Worm (Caenorhabditis elegans): ENCODE results near the gene Y47G7B.2.

The Y47G7B.2 gene

DNA sequence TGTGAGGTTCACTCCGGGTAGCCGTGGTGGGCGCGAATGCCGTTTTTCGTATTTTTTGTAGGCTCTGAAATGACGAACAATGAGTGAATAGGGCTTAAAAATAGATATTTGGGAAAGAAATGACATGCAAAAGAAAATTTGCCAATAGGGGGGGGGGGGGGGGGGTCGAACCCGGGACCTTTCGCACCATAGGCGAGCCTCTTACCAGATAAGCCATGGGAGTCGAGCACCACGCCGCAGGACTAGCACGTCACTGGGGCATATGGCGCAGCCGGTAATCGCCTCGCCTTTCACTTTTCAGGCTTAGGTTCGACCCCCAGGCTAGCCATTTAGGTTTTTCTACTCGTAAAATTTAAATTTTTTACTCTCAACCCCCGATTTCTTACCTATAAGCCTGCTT, 11.4 kb upstream of the Y47G7B.2 start:
- TF ChIP-seq lir-3 (tag; optimal IDR thresholded peaks at IDR 0.05; ENCODE audit: poor library complexity) (no peak), nhr-19 (GFP tag; conservative IDR thresholded peaks at IDR 0.05) (no peak), fkh-8 (tag; optimal IDR thresholded peaks at IDR 0.05) (no peak), nhr-85 (tag) (no peak), unc-86 (tag; optimal IDR thresholded peaks at IDR 0.05) (no peak)

DNA sequence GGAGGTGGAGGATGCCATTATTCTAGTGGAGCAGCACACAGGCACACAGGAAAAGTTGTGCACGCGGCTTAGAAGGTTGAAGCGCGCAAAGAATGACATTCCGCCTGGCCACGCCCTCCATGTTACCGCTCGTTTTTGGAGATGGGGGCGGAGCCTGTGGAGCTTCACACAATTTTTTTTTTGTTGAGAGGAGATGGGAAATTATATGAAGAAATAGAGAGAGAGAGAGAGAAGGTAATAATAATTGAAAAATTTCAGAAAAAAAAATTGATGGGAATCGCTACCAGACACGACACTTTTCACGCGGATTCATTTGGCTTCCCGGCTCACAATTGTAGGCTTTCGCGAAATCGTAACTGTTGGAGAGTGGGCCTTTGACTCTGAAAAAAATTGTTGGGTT, 9.5 kb upstream of the Y47G7B.2 start, which contains the start of gene T05A8.3:
Gene T05A8.3 (minus strand): TSS at position 101 of the 400 bp plus-strand sequence.
- TF ChIP-seq nhr-28 (tag; optimal IDR thresholded peaks at IDR 0.05) (no peak), blmp-1 (tag; optimal IDR thresholded peaks at IDR 0.05) (no peak), zip-4 (GFP tag; optimal IDR thresholded peaks at IDR 0.05) (no peak), ama-1 (optimal IDR thresholded peaks at IDR 0.05) (no peak), ztf-11 (tag; optimal IDR thresholded peaks at IDR 0.05) (no peak), rnt-1 (tag; optimal IDR thresholded peaks at IDR 0.05) (no peak), ztf-4 (tag; optimal IDR thresholded peaks at IDR 0.05) (no peak), nhr-20 (tag; optimal IDR thresholded peaks at IDR 0.05) (no peak), nhr-71 (tag; optimal IDR thresholded peaks at IDR 0.05) (no peak), dpl-1 (GFP tag; optimal IDR thresholded peaks at IDR 0.05) (no peak), dsc-1 (tag; optimal IDR thresholded peaks at IDR 0.05) (no peak), C34B4.2 (tag; optimal IDR thresholded peaks at IDR 0.05) (no peak), nhr-76 (tag; optimal IDR thresholded peaks at IDR 0.05) (no peak), vab-15 (tag; optimal IDR thresholded peaks at IDR 0.05) (no peak), aha-1 (tag; optimal IDR thresholded peaks at IDR 0.05) (no peak), fkh-8 (tag; optimal IDR thresholded peaks at IDR 0.05) (no peak), unc-62 (GFP tag; optimal IDR thresholded peaks at IDR 0.05) (no peak), nhr-12 (tag; optimal IDR thresholded peaks at IDR 0.05) (no peak), zag-1 (tag; optimal IDR thresholded peaks at IDR 0.05) (no peak)

DNA sequence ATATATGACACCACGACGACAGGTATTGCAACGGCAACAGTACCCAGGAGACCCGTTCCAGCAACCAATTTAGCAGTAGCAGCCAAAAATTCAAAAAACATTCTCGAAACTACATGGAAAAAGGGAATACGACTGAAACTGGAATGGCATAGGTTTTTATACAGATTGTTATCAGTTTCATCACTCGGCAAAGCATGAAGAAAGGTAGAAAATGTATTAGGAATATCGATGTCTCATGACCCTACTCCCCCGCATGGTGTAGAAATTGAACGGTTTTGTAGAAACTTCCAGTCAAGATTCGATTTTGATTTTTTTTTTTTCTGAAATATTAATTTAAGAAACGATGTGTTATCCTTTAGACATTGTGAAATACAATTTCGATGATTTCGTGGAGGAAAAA, 3.1 kb upstream of the Y47G7B.2 start, which contains the start of gene T05A8.2:
Gene T05A8.2 (minus strand): TSS at position 101 of the 400 bp plus-strand sequence.
- TF ChIP-seq ztf-11 (tag; optimal IDR thresholded peaks at IDR 0.05), result no peak
- TF ChIP-seq sox-4 (tag; optimal IDR thresholded peaks at IDR 0.05), result no peak
- TF ChIP-seq aha-1 (tag; optimal IDR thresholded peaks at IDR 0.05), result no peak
- no peak for TF ChIP-seq ceh-63 (GFP tag; optimal IDR thresholded peaks at IDR 0.05)
- no peak for TF ChIP-seq sup-37 (GFP tag; optimal IDR thresholded peaks at IDR 0.05)
- TF ChIP-seq C04F5.9 (tag; optimal IDR thresholded peaks at IDR 0.05), result no peak
- TF ChIP-seq C16A3.4 (tag; optimal IDR thresholded peaks at IDR 0.05), result no peak
- TF ChIP-seq lin-39 (tag; optimal IDR thresholded peaks at IDR 0.05), result no peak
- no peak for TF ChIP-seq alr-1 (tag; optimal IDR thresholded peaks at IDR 0.05; ENCODE audit: borderline replicate concordance)
- TF ChIP-seq fos-1 (tag; optimal IDR thresholded peaks at IDR 0.05), result no peak
- TF ChIP-seq hpl-2 (GFP tag; optimal IDR thresholded peaks at IDR 0.05), result no peak
- TF ChIP-seq nhr-237 (tag; optimal IDR thresholded peaks at IDR 0.05), result no peak
- no peak for TF ChIP-seq aly-2 (tag; optimal IDR thresholded peaks at IDR 0.05)
- TF ChIP-seq nhr-28 (tag; optimal IDR thresholded peaks at IDR 0.05), result no peak
- no peak for TF ChIP-seq snpc-4 (tag; optimal IDR thresholded peaks at IDR 0.05)
- TF ChIP-seq nhr-19 (GFP tag; conservative IDR thresholded peaks at IDR 0.05), result no peak
- no peak for TF ChIP-seq F16B12.6 (tag; optimal IDR thresholded peaks at IDR 0.05)

DNA sequence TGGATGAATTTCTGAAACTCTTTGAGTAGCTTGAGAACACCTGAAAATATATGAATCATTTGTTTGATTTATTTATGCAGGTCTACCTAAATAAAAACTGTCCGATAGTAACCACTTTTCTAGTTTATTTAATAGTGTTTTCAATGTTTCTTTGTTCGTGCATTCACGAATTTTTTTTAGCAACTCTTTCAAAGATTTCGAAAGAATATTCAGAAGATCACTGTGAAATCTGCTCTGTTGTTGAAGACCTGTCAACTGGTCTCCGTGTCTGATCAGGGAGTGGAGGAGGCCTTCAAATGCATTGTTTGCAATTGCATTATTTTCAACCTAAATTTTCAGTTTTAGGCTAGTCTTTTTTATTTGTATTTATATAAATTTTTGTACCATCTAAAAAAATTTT, 2.1 kb upstream of the Y47G7B.2 start, which contains the start of gene T05A8.1:
Gene T05A8.1 (minus strand): TSS at position 101 of the 400 bp plus-strand sequence.
- TF ChIP-seq ztf-4 (tag; optimal IDR thresholded peaks at IDR 0.05) (no peak), nhr-47 (tag; optimal IDR thresholded peaks at IDR 0.05) (no peak), nhr-19 (GFP tag; conservative IDR thresholded peaks at IDR 0.05) (no peak), ztf-11 (tag; optimal IDR thresholded peaks at IDR 0.05) (no peak), C34B4.2 (tag; optimal IDR thresholded peaks at IDR 0.05) (no peak), grh-1 (GFP tag; IDR thresholded peaks at IDR 0.05) (no peak)
